Fruit fly (Drosophila melanogaster): ENCODE measurements around the gene Pex12.

The Pex12 gene

DNA sequence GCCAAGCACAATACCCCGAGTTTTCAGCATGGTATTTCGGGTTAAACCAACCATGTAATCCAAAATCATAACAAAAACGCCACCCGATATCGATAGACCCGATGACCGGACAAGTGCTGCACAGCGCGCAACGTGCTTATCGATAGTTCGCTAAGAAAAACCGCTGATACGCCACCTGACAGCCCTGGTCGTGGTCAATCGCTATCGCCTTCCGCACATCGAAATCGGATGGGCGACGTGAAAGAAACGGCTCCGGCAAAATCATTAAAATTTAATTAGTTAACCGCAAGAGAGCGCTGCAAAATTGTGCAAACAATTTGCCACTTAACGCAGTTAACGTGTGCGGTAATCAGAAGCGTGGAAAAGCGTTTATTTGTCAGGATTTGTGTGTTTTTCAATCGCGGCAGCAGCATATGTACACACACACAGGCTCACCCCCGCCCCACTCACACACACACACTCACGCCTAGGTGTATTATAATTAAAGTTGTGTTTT is 10.0 kb downstream of the Pex12 start, which contains the start of the genes CG3862 and dock (continued):
- TF ChIP-seq CG7839 (tag; optimal IDR thresholded peaks at IDR 0.05) = peak; percentile 38
- peak; percentile 40 for TF ChIP-seq Blimp-1 (GFP tag; optimal IDR thresholded peaks at IDR 0.05)
- peak; percentile 70 for TF ChIP-seq CG17912 (GFP tag; optimal IDR thresholded peaks at IDR 0.05)
- no peak for TF ChIP-seq CG5953 (GFP tag; IDR thresholded peaks at IDR 0.05)

DNA sequence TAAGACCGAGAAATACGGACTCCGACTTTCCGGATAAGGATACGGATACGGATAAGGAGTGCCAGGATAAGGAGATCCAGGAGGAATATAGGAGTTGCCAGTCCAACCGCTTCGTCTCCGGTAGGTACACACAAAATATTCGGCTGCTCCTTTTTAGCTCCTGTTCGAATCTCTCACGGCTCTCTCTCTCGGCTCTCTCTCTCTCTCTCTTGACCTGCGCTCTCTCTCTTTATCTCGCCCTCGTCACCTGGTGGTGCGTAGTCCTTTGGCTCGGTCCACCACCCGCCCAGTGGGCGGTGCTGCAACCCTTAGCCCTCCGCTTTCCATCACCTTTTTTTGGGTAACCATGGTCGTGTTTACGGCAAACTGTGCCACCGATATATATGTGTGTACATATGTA is 10.6 kb downstream of the Pex12 start:
- TF ChIP-seq CG9215 (GFP tag; IDR thresholded peaks at IDR 0.05) (no peak), CG10979 (tag; optimal IDR thresholded peaks at IDR 0.05) (no peak), CG11723 (GFP tag; optimal IDR thresholded peaks at IDR 0.05) (no peak), sens (GFP tag) (peak; percentile 79), Deaf1 (tag; optimal IDR thresholded peaks at IDR 0.05) (peak; percentile 4), CG15269 (tag; optimal IDR thresholded peaks at IDR 0.05) (no peak), CG17361 (GFP tag; IDR thresholded peaks at IDR 0.05) (no peak), Hr3 (GFP tag; optimal IDR thresholded peaks at IDR 0.05) (no peak), CG11398 (GFP tag; optimal IDR thresholded peaks at IDR 0.05) (no peak), CG2199 (GFP tag; IDR thresholded peaks at IDR 0.05) (0 out of 3 replicates have a peak, but pooled peaks have one; percentile 70), chn (GFP tag; optimal IDR thresholded peaks at IDR 0.05) (peak; percentile 28), eve (GFP tag; optimal IDR thresholded peaks at IDR 0.05) (no peak), Hsf (GFP tag; optimal IDR thresholded peaks at IDR 0.05) (no peak), zf30C (GFP tag; optimal IDR thresholded peaks at IDR 0.05) (peak; percentile 80), Med (GFP tag) (peak; percentile 6), CG9876 (GFP tag; optimal IDR thresholded peaks at IDR 0.05) (no peak), pros (GFP tag; optimal IDR thresholded peaks at IDR 0.05) (peak; percentile 78), CG32767 (GFP tag; IDR thresholded peaks at IDR 0.05) (peak; percentile 59; the same call in 1 of the 2 replicates), Trl (optimal IDR thresholded peaks at IDR 0.05) (peak; percentile 91 to 97), Trl (GFP tag; optimal IDR thresholded peaks at IDR 0.05) (peak; percentile 18), Spps (tag; optimal IDR thresholded peaks at IDR 0.05) (no peak), ewg (GFP tag; optimal IDR thresholded peaks at IDR 0.05) (peak; percentile 72), Ravus (GFP tag; IDR thresholded peaks at IDR 0.05) (no peak), seq (GFP tag; IDR thresholded peaks at IDR 0.05) (peak; percentile 71), CG15601 (tag; optimal IDR thresholded peaks at IDR 0.05) (no peak), yki (optimal IDR thresholded peaks at IDR 0.05) (peak; percentile 94), CG12071 (GFP tag; optimal IDR thresholded peaks at IDR 0.05) (no peak), ab (GFP tag; optimal IDR thresholded peaks at IDR 0.05) (no peak), CG1832 (GFP tag; optimal IDR thresholded peaks at IDR 0.05) (peak; percentile 18)

DNA sequence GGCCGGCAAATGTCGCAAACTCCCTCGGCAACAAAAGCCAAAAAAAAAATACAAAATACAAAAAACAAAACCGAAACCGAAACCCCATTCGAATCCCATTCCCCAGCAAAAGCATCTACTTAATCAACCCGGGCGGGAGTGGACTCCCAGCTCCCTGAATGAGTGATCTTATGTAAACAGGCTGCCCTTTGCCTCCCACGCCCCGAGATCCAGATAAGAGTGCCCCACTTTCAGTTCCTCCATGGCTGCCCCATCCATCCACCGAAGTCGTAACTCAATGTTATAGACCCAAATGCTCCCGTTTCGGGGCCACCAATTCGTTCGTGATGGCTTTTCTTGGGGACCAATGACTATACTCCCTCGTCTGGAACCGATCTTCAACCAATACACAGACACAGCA is 11.3 kb downstream of the Pex12 start:
- TF ChIP-seq CG30403 (GFP tag; optimal IDR thresholded peaks at IDR 0.05) = no peak
- no peak for TF ChIP-seq ham (GFP tag; IDR thresholded peaks at IDR 0.05)
- no peak for TF ChIP-seq B-H2 (GFP tag; optimal IDR thresholded peaks at IDR 0.05)
- no peak for TF ChIP-seq CG18011 (GFP tag; optimal IDR thresholded peaks at IDR 0.05)
- TF ChIP-seq sd (tag; optimal IDR thresholded peaks at IDR 0.05) = no peak
- no peak for TF ChIP-seq CG6254 (GFP tag; optimal IDR thresholded peaks at IDR 0.05)
- TF ChIP-seq ash1 (GFP tag; optimal IDR thresholded peaks at IDR 0.05) = no peak
- peak; percentile 40 for TF ChIP-seq CG12769 (tag; optimal IDR thresholded peaks at IDR 0.05)
- peak; percentile 45 for TF ChIP-seq crol (GFP tag; IDR thresholded peaks at IDR 0.05)
- TF ChIP-seq Awh (GFP tag; IDR thresholded peaks at IDR 0.05) = 0 out of 2 replicates have a peak, but pooled peaks have one; percentile 38
- no peak for TF ChIP-seq Sin3A (optimal IDR thresholded peaks at IDR 0.05)
- no peak for TF ChIP-seq Dek (tag; optimal IDR thresholded peaks at IDR 0.05)
- no peak for TF ChIP-seq HHEX (GFP tag; optimal IDR thresholded peaks at IDR 0.05)
- no peak for TF ChIP-seq Scr (GFP tag; IDR thresholded peaks at IDR 0.05; ENCODE audit: partially characterized antibody)
- TF ChIP-seq CG17568 (GFP tag; optimal IDR thresholded peaks at IDR 0.05) = no peak
- TF ChIP-seq YL-1 (GFP tag; optimal IDR thresholded peaks at IDR 0.05) = no peak
- no peak for TF ChIP-seq CG31365 (tag; optimal IDR thresholded peaks at IDR 0.05)
- TF ChIP-seq CG6175 (GFP tag; IDR thresholded peaks at IDR 0.05) = no peak
- no peak for TF ChIP-seq CG1603 (tag; optimal IDR thresholded peaks at IDR 0.05)
